Worm (Caenorhabditis elegans) whole organism, early embryonic: ENCODE results near the gene Y37H2A.18.

ENCODE experiments used
- ama-1 ChIP-seq: fragments of 150-350 bp; optimal IDR thresholded peaks from 2 replicates; lab custom pipeline; 2014
- ets-7 ChIP-seq: sonication (generic microtip); optimal IDR thresholded peaks from 2 replicates; lab custom pipeline; 2016; ENCODE audit warnings: missing genotype, missing genetic modification characterization, missing compliant biosample characterization
- tbx-11 ChIP-seq: fragments of 200-800 bp; sonication (Bioruptor generic); IDR thresholded peaks from 2 replicates; pipeline ENCODE4 v1.3.6; 2022; ENCODE audit warnings: missing genetic modification characterization, missing compliant biosample characterization

DNA sequence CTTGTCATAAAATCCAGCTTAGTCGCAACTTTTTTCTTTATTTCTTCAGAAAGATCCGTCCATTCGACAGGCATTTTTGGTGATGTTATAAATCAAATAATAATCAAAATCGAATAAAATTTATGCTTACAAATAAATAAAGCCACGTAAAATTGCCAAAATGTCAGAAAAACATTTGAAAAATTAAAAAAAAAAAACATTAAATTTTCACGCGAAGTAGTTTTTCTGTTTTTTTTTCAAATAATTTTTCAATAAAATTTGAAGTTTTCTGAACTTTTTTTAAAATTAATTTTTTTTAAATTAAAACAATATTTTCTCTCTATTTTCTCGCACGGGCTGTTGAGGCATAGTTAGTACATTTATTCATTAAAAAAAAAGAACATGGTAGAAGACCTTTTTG lies 45.6 kb upstream of the Y37H2A.18 start, which contains the start of gene C31G12.4:
- no peak for TF ChIP-seq ama-1 (lab: Kevin White, UChicago)
- TF ChIP-seq tbx-11 (GFP tag; lab: Robert Waterston, UW) = no peak
- no peak for TF ChIP-seq ets-7
